Worm (Caenorhabditis elegans) whole organism, L2 larva: Measurements from ENCODE around the gene Y46G5A.23.

ENCODE experiments used
- C34F6.9 ChIP-seq: fragments of 150-350 bp; optimal IDR thresholded peaks from 2 replicates; lab custom pipeline; 2014; ENCODE audit warnings: missing biosample characterization, missing genetic modification characterization
- F13H6.1 ChIP-seq: sonication (generic microtip); optimal IDR thresholded peaks from 2 replicates; lab custom pipeline; 2016; ENCODE audit warnings: missing genetic modification characterization, missing compliant biosample characterization
- ZK546.5 ChIP-seq: sonication (generic microtip); optimal IDR thresholded peaks from 2 replicates; lab custom pipeline; 2017; ENCODE audit warnings: missing biosample characterization, missing genetic modification characterization
- aly-2 ChIP-seq: fragments of 150-350 bp; optimal IDR thresholded peaks from 2 replicates; lab custom pipeline; 2014; ENCODE audit warnings: missing biosample characterization, missing genetic modification characterization
- ama-1 ChIP-seq: fragments of 150-350 bp; optimal IDR thresholded peaks from 2 replicates; lab custom pipeline; 2018; ENCODE audit warnings: inconsistent platforms
- ceh-16 ChIP-seq: fragments of 150-350 bp; optimal IDR thresholded peaks from 2 replicates; lab custom pipeline; 2014; ENCODE audit warnings: missing biosample characterization, missing genetic modification characterization
- ceh-82 ChIP-seq: fragments of 150-350 bp; optimal IDR thresholded peaks from 2 replicates; lab custom pipeline; 2014; ENCODE audit warnings: missing biosample characterization, missing genetic modification characterization
- crh-2 ChIP-seq: sonication (generic microtip); optimal IDR thresholded peaks from 2 replicates; lab custom pipeline; 2017; ENCODE audit warnings: missing biosample characterization, missing genetic modification characterization
- dmd-4 ChIP-seq: sonication (generic microtip); optimal IDR thresholded peaks from 2 replicates; lab custom pipeline; 2017; ENCODE audit warnings: missing biosample characterization, missing genetic modification characterization
- egl-27 ChIP-seq: sonication (generic microtip); optimal IDR thresholded peaks from 3 replicates; lab custom pipeline; 2017; ENCODE audit warnings: missing biosample characterization, missing genetic modification reagents, missing genetic modification characterization
- elt-1 ChIP-seq: fragments of 150-350 bp; optimal IDR thresholded peaks from 2 replicates; lab custom pipeline; 2014; ENCODE audit warnings: missing biosample characterization, missing genetic modification characterization
- fos-1 ChIP-seq: fragments of 150-350 bp; optimal IDR thresholded peaks from 2 replicates; lab custom pipeline; 2014; ENCODE audit warnings: missing biosample characterization, missing genetic modification characterization
- gmeb-1 ChIP-seq: fragments of 150-350 bp; optimal IDR thresholded peaks from 2 replicates; lab custom pipeline; 2014; ENCODE audit warnings: missing biosample characterization, missing genetic modification characterization
- lin-11 ChIP-seq: fragments of 150-350 bp; sonication (generic microtip); optimal IDR thresholded peaks from 2 replicates; lab custom pipeline; 2014; ENCODE audit warnings: missing biosample characterization, missing genetic modification characterization, inconsistent platforms, mixed read lengths
- lin-13 ChIP-seq: fragments of 150-350 bp; optimal IDR thresholded peaks from 2 replicates; lab custom pipeline; 2014; ENCODE audit warnings: missing biosample characterization, missing genetic modification reagents, missing genetic modification characterization
- lin-39 ChIP-seq: fragments of 150-350 bp; optimal IDR thresholded peaks from 2 replicates; lab custom pipeline; 2014; ENCODE audit warnings: missing biosample characterization, missing genetic modification reagents, missing genetic modification characterization
- lsy-2 ChIP-seq, 2 experiments: fragments of 150-350 bp in 1 of 2; sonication (generic microtip) in 1 of 2; optimal IDR thresholded peaks; 2 replicates each; lab custom pipeline; 2014 to 2017; ENCODE audit warnings: missing biosample characterization in 2 of 2, missing genetic modification characterization in 2 of 2
- mab-5 ChIP-seq: fragments of 150-350 bp; optimal IDR thresholded peaks from 2 replicates; lab custom pipeline; 2014; ENCODE audit warnings: missing biosample characterization, missing genetic modification characterization
- mbf-1 ChIP-seq: sonication (generic microtip); optimal IDR thresholded peaks from 2 replicates; lab custom pipeline; 2017; ENCODE audit warnings: missing biosample characterization, missing genetic modification characterization
- mdl-1 ChIP-seq, 2 experiments: fragments of 150-350 bp in 1 of 2; sonication (generic microtip) in 1 of 2; optimal IDR thresholded peaks; 2 replicates each; lab custom pipeline; 2017; ENCODE audit warnings: missing biosample characterization in 2 of 2, missing genetic modification characterization in 2 of 2
- nhr-10 ChIP-seq: sonication (generic microtip); optimal IDR thresholded peaks from 2 replicates; lab custom pipeline; 2017; ENCODE audit warnings: missing biosample characterization, missing genetic modification characterization
- nhr-11 ChIP-seq: fragments of 150-350 bp; optimal IDR thresholded peaks from 2 replicates; lab custom pipeline; 2014; ENCODE audit warnings: missing biosample characterization, missing genetic modification characterization
- nhr-129 ChIP-seq: fragments of 150-350 bp; optimal IDR thresholded peaks from 2 replicates; lab custom pipeline; 2014; ENCODE audit warnings: missing biosample characterization, missing genetic modification characterization
- nhr-21 ChIP-seq: fragments of 150-350 bp; optimal IDR thresholded peaks from 2 replicates; lab custom pipeline; 2014; ENCODE audit warnings: missing biosample characterization, missing genetic modification characterization
- nhr-23 ChIP-seq: fragments of 150-350 bp; optimal IDR thresholded peaks from 2 replicates; lab custom pipeline; 2014; ENCODE audit warnings: missing biosample characterization, missing genetic modification reagents, missing genetic modification characterization
- nhr-25 ChIP-seq: fragments of 150-350 bp; sonication (generic microtip); optimal IDR thresholded peaks from 3 replicates; lab custom pipeline; 2014; ENCODE audit warnings: missing biosample characterization, missing genetic modification characterization
- nhr-77 ChIP-seq: fragments of 150-350 bp; optimal IDR thresholded peaks from 2 replicates; lab custom pipeline; 2014; ENCODE audit warnings: missing biosample characterization, missing genetic modification characterization
- peb-1 ChIP-seq: fragments of 150-350 bp; optimal IDR thresholded peaks from 2 replicates; lab custom pipeline; 2014; ENCODE audit warnings: missing biosample characterization, missing genetic modification characterization
- sem-4 ChIP-seq: fragments of 150-350 bp; optimal IDR thresholded peaks from 2 replicates; lab custom pipeline; 2014; ENCODE audit warnings: missing biosample characterization, missing genetic modification reagents, missing genetic modification characterization
- skn-1 ChIP-seq: sonication (generic microtip); optimal IDR thresholded peaks from 2 replicates; lab custom pipeline; 2017; ENCODE audit warnings: missing biosample characterization, missing genetic modification characterization
- sma-3 ChIP-seq: sonication (generic microtip); optimal IDR thresholded peaks from 2 replicates; lab custom pipeline; 2016; ENCODE audit warnings: missing genetic modification reagents, missing genetic modification characterization, missing compliant biosample characterization
- sma-9 ChIP-seq, 2 experiments: fragments of 150-350 bp in 1 of 2; sonication (generic microtip) in 1 of 2; optimal IDR thresholded peaks; 2 replicates each; lab custom pipeline; 2014 to 2016; ENCODE audit warnings: missing genetic modification characterization in 2 of 2, mild to moderate bottlenecking in 1 of 2, missing biosample characterization in 1 of 2, missing compliant biosample characterization in 1 of 2, missing genetic modification reagents in 1 of 2, moderate library complexity in 1 of 2
- snpc-4 ChIP-seq: fragments of 150-350 bp; optimal IDR thresholded peaks from 2 replicates; lab custom pipeline; 2014; ENCODE audit warnings: missing biosample characterization, missing genetic modification characterization
- unc-39 ChIP-seq: fragments of 150-350 bp; optimal IDR thresholded peaks from 2 replicates; lab custom pipeline; 2014; ENCODE audit warnings: missing biosample characterization, missing genetic modification characterization
- unc-62 ChIP-seq: fragments of 150-350 bp; optimal IDR thresholded peaks from 2 replicates; lab custom pipeline; 2014; ENCODE audit warnings: missing biosample characterization, missing genetic modification reagents, missing genetic modification characterization
- zag-1 ChIP-seq: fragments of 150-350 bp; optimal IDR thresholded peaks from 2 replicates; lab custom pipeline; 2014; ENCODE audit warnings: missing biosample characterization, missing genetic modification characterization
- ztf-11 ChIP-seq: sonication (generic microtip); optimal IDR thresholded peaks from 2 replicates; lab custom pipeline; 2017; ENCODE audit warnings: missing biosample characterization, missing genetic modification characterization
- ztf-4 ChIP-seq: fragments of 150-350 bp; optimal IDR thresholded peaks from 2 replicates; lab custom pipeline; 2014; ENCODE audit warnings: missing biosample characterization, missing genetic modification characterization

Y46G5A.23 gene

ce11 chrII:12797211-12797794, 31.5 kb downstream of the Y46G5A.23 start:
- TF ChIP-seq egl-27 (no peak), C34F6.9 (peak; percentile 30), nhr-11 (tag; lab: Kevin White, UChicago) (no peak), ama-1 (peak; percentile 36), mbf-1 (no peak), skn-1 (tag; lab: Kevin White, UChicago) (no peak), sma-9 (GFP tag; optimal IDR thresholded peaks at IDR 0.05; lab: Kevin White, UChicago) (peak; percentile 50), sma-9 (tag; optimal IDR thresholded peaks at IDR 0.05; lab: Kevin White, UChicago) (no peak), unc-39 (tag; lab: Kevin White, UChicago) (no peak), nhr-77 (tag; lab: Kevin White, UChicago) (no peak), lin-11 (no peak), zag-1 (tag; lab: Kevin White, UChicago) (no peak), ZK546.5 (no peak), mab-5 (tag; lab: Kevin White, UChicago) (no peak), lin-13 (peak; percentile 25), nhr-21 (tag; lab: Kevin White, UChicago) (no peak), sem-4 (tag; lab: Kevin White, UChicago) (no peak), lsy-2 (tag; optimal IDR thresholded peaks at IDR 0.05; lab: Kevin White, UChicago) (peak in 1 of 2 experiments; percentile 26), snpc-4 (tag; lab: Kevin White, UChicago) (no peak), aly-2 (tag; lab: Kevin White, UChicago) (no peak), nhr-23 (no peak), mdl-1 (tag; optimal IDR thresholded peaks at IDR 0.05; lab: Kevin White, UChicago) (no peak), fos-1 (tag; lab: Kevin White, UChicago) (peak; percentile 52), F13H6.1 (tag; lab: Kevin White, UChicago) (no peak), elt-1 (no peak), lin-39 (tag; lab: Kevin White, UChicago) (no peak), nhr-25 (tag; lab: Kevin White, UChicago) (no peak), ztf-4 (tag; lab: Kevin White, UChicago) (no peak), nhr-10 (tag; lab: Kevin White, UChicago) (no peak), crh-2 (tag; lab: Kevin White, UChicago) (peak; percentile 61), peb-1 (tag; lab: Kevin White, UChicago) (no peak), unc-62 (GFP tag; lab: Kevin White, UChicago) (no peak), sma-3 (GFP tag; lab: Kevin White, UChicago) (no peak), ceh-16 (tag; lab: Kevin White, UChicago) (no peak), dmd-4 (tag; lab: Kevin White, UChicago) (no peak)

- TF ChIP-seq elt-1, result no peak
- TF ChIP-seq lin-11, result no peak
These were observed 32.7 kb downstream of the Y46G5A.23 start, which contains the start of gene cpt-1 for ce11 chrII:12796040-12796502. Gene cpt-1, minus strand, starts transcription at chrII:12796452.

ce11 chrII:12795188-12795587, 33.6 kb downstream of the Y46G5A.23 start:
- TF ChIP-seq mdl-1 (tag; optimal IDR thresholded peaks at IDR 0.05; lab: Kevin White, UChicago) (no peak), ZK546.5 (no peak), ztf-4 (tag; lab: Kevin White, UChicago) (peak; percentile 18), unc-62 (GFP tag; lab: Kevin White, UChicago) (no peak), gmeb-1 (no peak), C34F6.9 (no peak), skn-1 (tag; lab: Kevin White, UChicago) (no peak), ztf-11 (tag; lab: Kevin White, UChicago) (no peak)

ce11 chrII:12790392-12790791, 38.4 kb downstream of the Y46G5A.23 start:
- TF ChIP-seq zag-1 (tag; lab: Kevin White, UChicago) (no peak), sma-9 (GFP tag; optimal IDR thresholded peaks at IDR 0.05; lab: Kevin White, UChicago) (no peak), sma-9 (tag; optimal IDR thresholded peaks at IDR 0.05; lab: Kevin White, UChicago) (no peak), dmd-4 (tag; lab: Kevin White, UChicago) (no peak), ceh-82 (tag; lab: Kevin White, UChicago) (no peak), crh-2 (tag; lab: Kevin White, UChicago) (no peak), sem-4 (tag; lab: Kevin White, UChicago) (no peak), gmeb-1 (no peak), nhr-129 (tag; lab: Kevin White, UChicago) (no peak)
